Fruit fly (Drosophila melanogaster): ENCODE measurements around the gene CG31415.
A peak's percentile ranks its signal among the peaks of the same experiment; 100 is the strongest.

The CG31415 gene

dm6 chr3R:9774821-9775220 lies 31.5 kb downstream of the CG31415 start, which contains the start of gene topi:
topi (plus strand) TSS chr3R:9775121.
- TF ChIP-seq fru (optimal IDR thresholded peaks at IDR 0.05) = no peak
- no peak for TF ChIP-seq lola (GFP tag; optimal IDR thresholded peaks at IDR 0.05)
- no peak for TF ChIP-seq Bgb (GFP tag; IDR thresholded peaks at IDR 0.05; ENCODE audit: partially characterized antibody)
- TF ChIP-seq CG33213 (GFP tag; optimal IDR thresholded peaks at IDR 0.05) = no peak
- TF ChIP-seq CG8944 (GFP tag; optimal IDR thresholded peaks at IDR 0.05) = no peak
- TF ChIP-seq Poxn (GFP tag; IDR thresholded peaks at IDR 0.05) = no peak
- no peak for TF ChIP-seq Asciz (GFP tag; optimal IDR thresholded peaks at IDR 0.05)
- no peak for TF ChIP-seq CG10274 (GFP tag; optimal IDR thresholded peaks at IDR 0.05)
- TF ChIP-seq Hmr (GFP tag; optimal IDR thresholded peaks at IDR 0.05) = no peak
- no peak for TF ChIP-seq ash1 (GFP tag; optimal IDR thresholded peaks at IDR 0.05)
- TF ChIP-seq Drgx (GFP tag; IDR thresholded peaks at IDR 0.05) = no peak
- TF ChIP-seq hb (GFP tag; IDR thresholded peaks at IDR 0.05; ENCODE audit: partially characterized antibody) = no peak
- no peak for TF ChIP-seq dimm (GFP tag; IDR thresholded peaks at IDR 0.05)
- no peak for TF ChIP-seq CG16813 (GFP tag; IDR thresholded peaks at IDR 0.05; ENCODE audit: partially characterized antibody)
- no peak for TF ChIP-seq gem (tag; optimal IDR thresholded peaks at IDR 0.05)

DNA sequence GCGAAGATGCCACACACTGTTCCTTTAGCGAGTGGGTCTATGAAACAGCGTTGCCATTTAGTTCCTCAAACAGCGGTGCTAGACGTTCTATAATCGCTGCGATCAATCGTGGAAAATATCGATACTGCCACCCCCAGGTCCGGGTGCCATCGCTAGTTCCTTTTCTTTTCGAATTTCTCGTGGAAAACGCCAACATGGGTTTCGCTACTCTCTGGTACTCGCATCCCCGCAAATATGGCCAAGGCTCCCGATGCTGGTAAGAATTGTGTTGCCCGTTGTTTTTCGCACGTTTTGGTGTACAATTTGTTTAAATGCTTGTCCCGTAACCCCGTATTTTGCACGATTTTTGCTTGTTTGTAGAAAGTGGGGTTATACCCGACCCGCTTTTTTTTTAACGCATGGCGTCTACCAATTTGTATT lies 34.6 kb downstream of the CG31415 start, which contains the start of gene RpS29:
Gene RpS29, plus strand, starts transcription at position 102 of the 420 bp plus-strand sequence.
- peak; percentile 95 for TF ChIP-seq CG15514 (GFP tag; optimal IDR thresholded peaks at IDR 0.05)
- TF ChIP-seq Elba2 (GFP tag; optimal IDR thresholded peaks at IDR 0.05) = no peak
- TF ChIP-seq ewg (GFP tag; optimal IDR thresholded peaks at IDR 0.05) = peak; percentile 57
- TF ChIP-seq CG32772 (GFP tag; IDR thresholded peaks at IDR 0.05) = peak; percentile 74
- TF ChIP-seq bab2 (GFP tag; optimal IDR thresholded peaks at IDR 0.05) = peak; percentile 86
- TF ChIP-seq Tbp (GFP tag; optimal IDR thresholded peaks at IDR 0.05) = peak; percentile 61
- peak; percentile 63 for TF ChIP-seq oc (tag; optimal IDR thresholded peaks at IDR 0.05)
- TF ChIP-seq Chrac-16 (GFP tag; optimal IDR thresholded peaks at IDR 0.05) = peak; percentile 83
- peak; percentile 88 for TF ChIP-seq ato (GFP tag; IDR thresholded peaks at IDR 0.05; ENCODE audit: partially characterized antibody)
- TF ChIP-seq scrt (GFP tag; optimal IDR thresholded peaks at IDR 0.05) = peak; percentile 73
- no peak for TF ChIP-seq pita (GFP tag; optimal IDR thresholded peaks at IDR 0.05)
- TF ChIP-seq CG6254 (GFP tag; optimal IDR thresholded peaks at IDR 0.05) = no peak
- peak; percentile 95 for TF ChIP-seq knrl (GFP tag; IDR thresholded peaks at IDR 0.05; ENCODE audit: partially characterized antibody)
- TF ChIP-seq CG2875 (GFP tag; optimal IDR thresholded peaks at IDR 0.05) = peak; percentile 43
- peak; percentile 10 for TF ChIP-seq ATbp (GFP tag; optimal IDR thresholded peaks at IDR 0.05)
- peak; percentile 92 for TF ChIP-seq HmgD (GFP tag; optimal IDR thresholded peaks at IDR 0.05)
- TF ChIP-seq CG1602 (GFP tag; optimal IDR thresholded peaks at IDR 0.05) = peak; percentile 64
- TF ChIP-seq CG5953 (GFP tag; IDR thresholded peaks at IDR 0.05) = peak; percentile 60
- peak; percentile 85 for TF ChIP-seq schlank (tag; optimal IDR thresholded peaks at IDR 0.05)
- TF ChIP-seq Dek (tag; optimal IDR thresholded peaks at IDR 0.05) = peak; percentile 77
- TF ChIP-seq CG30431 (GFP tag; optimal IDR thresholded peaks at IDR 0.05) = peak; percentile 47
- peak; percentile 77 for TF ChIP-seq Aef1 (GFP tag; IDR thresholded peaks at IDR 0.05)
- TF ChIP-seq ssp (GFP tag; IDR thresholded peaks at IDR 0.05) = peak; percentile 49
- TF ChIP-seq CG11247 (GFP tag; IDR thresholded peaks at IDR 0.05) = peak; percentile 84
- TF ChIP-seq CG8089 (GFP tag; optimal IDR thresholded peaks at IDR 0.05) = peak; percentile 80
- peak; percentile 77 for TF ChIP-seq gsb (GFP tag; IDR thresholded peaks at IDR 0.05)
- peak; percentile 81 for TF ChIP-seq CG1792 (GFP tag; optimal IDR thresholded peaks at IDR 0.05)
- peak; percentile 79 for TF ChIP-seq MTF-1 (GFP tag; optimal IDR thresholded peaks at IDR 0.05; ENCODE audit: borderline replicate concordance)
- TF ChIP-seq CG7786 (GFP tag; optimal IDR thresholded peaks at IDR 0.05) = peak; percentile 86
- TF ChIP-seq Sox102F (GFP tag; optimal IDR thresholded peaks at IDR 0.05) = peak; percentile 14
- peak; percentile 47 for TF ChIP-seq CG10274 (GFP tag; optimal IDR thresholded peaks at IDR 0.05)
- peak; percentile 84 for TF ChIP-seq CG10267 (tag; optimal IDR thresholded peaks at IDR 0.05)
- TF ChIP-seq Awh (GFP tag; IDR thresholded peaks at IDR 0.05) = no peak
- TF ChIP-seq Deaf1 (tag; optimal IDR thresholded peaks at IDR 0.05) = peak; percentile 43
- TF ChIP-seq kay (GFP tag; optimal IDR thresholded peaks at IDR 0.05) = peak; percentile 32
- peak; percentile 65; the same call in 1 of the 2 replicates for TF ChIP-seq onecut (GFP tag; IDR thresholded peaks at IDR 0.05)
